Fruit fly (Drosophila melanogaster) whole organism, pupa: ENCODE data around the gene fid.

Experiments used
- CG10348 ChIP-seq: fragments of 200-800 bp; sonication (Bioruptor generic); IDR thresholded peaks from 2 replicates; pipeline ENCODE4 v1.3.6; 2022; ENCODE audit warnings: missing biosample characterization, missing genetic modification characterization
- CG12605 ChIP-seq: fragments of 200-800 bp; sonication (Bioruptor generic); IDR thresholded peaks from 2 replicates; pipeline ENCODE4 v1.3.6; 2022; ENCODE audit warnings: missing biosample characterization, missing genetic modification characterization
- CG13204 ChIP-seq: fragments of 200-800 bp; sonication (Bioruptor generic); optimal IDR thresholded peaks from 2 replicates; lab custom pipeline; 2018; ENCODE audit warnings: missing biosample characterization, mild to moderate bottlenecking, missing genetic modification characterization, moderate library complexity
- CG14655 ChIP-seq: fragments of 200-800 bp; sonication (Bioruptor generic); optimal IDR thresholded peaks from 3 replicates; lab custom pipeline; 2017; ENCODE audit warnings: mild to moderate bottlenecking, missing biosample characterization, missing genetic modification reagents, missing genetic modification characterization
- CG15710 ChIP-seq: fragments of 200-800 bp; sonication (Bioruptor generic); optimal IDR thresholded peaks from 2 replicates; lab custom pipeline; 2018; ENCODE audit warnings: missing biosample characterization, mild to moderate bottlenecking, missing genetic modification characterization, moderate library complexity
- CG17806 ChIP-seq: fragments of 200-800 bp; sonication (Bioruptor generic); optimal IDR thresholded peaks from 2 replicates; lab custom pipeline; 2018; ENCODE audit warnings: missing biosample characterization, mild to moderate bottlenecking, missing genetic modification characterization, moderate library complexity
- CG32121 ChIP-seq: fragments of 200-800 bp; sonication (Bioruptor generic); IDR thresholded peaks from 2 replicates; pipeline ENCODE4 v1.3.6; 2022; ENCODE audit warnings: missing biosample characterization, missing genetic modification characterization
- CG34367 ChIP-seq: fragments of 200-800 bp; sonication (Bioruptor generic); optimal IDR thresholded peaks from 2 replicates; lab custom pipeline; 2018; ENCODE audit warnings: missing biosample characterization, mild to moderate bottlenecking, missing genetic modification characterization
- CG4496 ChIP-seq: fragments of 200-800 bp; sonication (Bioruptor generic); IDR thresholded peaks from 3 replicates; pipeline ENCODE4 v1.3.6; 2022; ENCODE audit warnings: missing biosample characterization, missing genetic modification characterization
- CG8159 ChIP-seq: fragments of 200-800 bp; sonication (Bioruptor generic); optimal IDR thresholded peaks from 3 replicates; lab custom pipeline; 2018; ENCODE audit warnings: missing biosample characterization, mild to moderate bottlenecking, missing genetic modification characterization, moderate library complexity
- CG8301 ChIP-seq: fragments of 200-800 bp; sonication (Bioruptor generic); optimal IDR thresholded peaks from 2 replicates; lab custom pipeline; 2018; ENCODE audit warnings: missing biosample characterization, mild to moderate bottlenecking, missing genetic modification characterization
- CG9948 ChIP-seq: fragments of 200-800 bp; sonication (Bioruptor generic); optimal IDR thresholded peaks from 2 replicates; lab custom pipeline; 2018; ENCODE audit warnings: missing biosample characterization, mild to moderate bottlenecking, missing genetic modification characterization, moderate library complexity
- D1 ChIP-seq: fragments of 200-800 bp; sonication (Bioruptor generic); optimal IDR thresholded peaks from 2 replicates; lab custom pipeline; 2018; ENCODE audit warnings: missing biosample characterization, mild to moderate bottlenecking, missing genetic modification characterization, moderate library complexity
- EcR ChIP-seq: fragments of 200-800 bp; sonication (Bioruptor generic); optimal IDR thresholded peaks from 3 replicates; lab custom pipeline; 2019; ENCODE audit warnings: missing biosample characterization, missing genetic modification characterization, mild to moderate bottlenecking, moderate library complexity, missing genetic modification reagents
- Ets98B ChIP-seq: fragments of 200-800 bp; sonication (Bioruptor generic); IDR thresholded peaks from 2 replicates; pipeline ENCODE4 v1.3.6; 2022; ENCODE audit warnings: missing biosample characterization, missing genetic modification characterization
- Pif1A ChIP-seq: fragments of 200-800 bp; sonication (Bioruptor generic); optimal IDR thresholded peaks from 3 replicates; lab custom pipeline; 2016; ENCODE audit warnings: missing biosample characterization, missing genetic modification characterization
- Pif1B ChIP-seq: fragments of 200-800 bp; sonication (Bioruptor generic); optimal IDR thresholded peaks from 3 replicates; lab custom pipeline; 2016; ENCODE audit warnings: missing biosample characterization, missing genetic modification characterization
- Snoo ChIP-seq: fragments of 200-800 bp; sonication (Bioruptor generic); optimal IDR thresholded peaks from 3 replicates; lab custom pipeline; 2017; ENCODE audit warnings: missing biosample characterization, mild to moderate bottlenecking, missing genetic modification characterization, inconsistent platforms
- fd96Ca ChIP-seq: fragments of 200-800 bp; sonication (Bioruptor generic); IDR thresholded peaks from 3 replicates; pipeline ENCODE4 v1.3.6; 2022; ENCODE audit warnings: missing biosample characterization, missing genetic modification characterization
- gl ChIP-seq: fragments of 200-800 bp; sonication (Bioruptor generic); optimal IDR thresholded peaks from 2 replicates; lab custom pipeline; 2018; ENCODE audit warnings: missing biosample characterization, mild to moderate bottlenecking, missing genetic modification characterization
- rn ChIP-seq: fragments of 200-800 bp; sonication (Bioruptor generic); IDR thresholded peaks from 2 replicates; pipeline ENCODE4 v1.3.6; 2022; ENCODE audit warnings: missing biosample characterization, missing genetic modification characterization

fid gene

dm6 chr3R:26014262-26014833, 44.5 kb downstream of the fid start, which contains the start of gene Kaz-m1:
TSS of gene Kaz-m1 (plus strand) at chr3R:26014721.
- TF ChIP-seq Snoo (no peak), CG17806 (tag; lab: Kevin White, UChicago) (peak; percentile 16), CG15710 (tag; lab: Kevin White, UChicago) (peak; percentile 1), rn (GFP tag; lab: Robert Waterston, UW) (no peak), CG14655 (GFP tag; lab: Kevin White, UChicago) (peak; percentile 25), CG8159 (tag; lab: Kevin White, UChicago) (peak; percentile 50), Pif1B (GFP tag; lab: Kevin White, UChicago) (no peak), CG9948 (peak; percentile 25)

DNA sequence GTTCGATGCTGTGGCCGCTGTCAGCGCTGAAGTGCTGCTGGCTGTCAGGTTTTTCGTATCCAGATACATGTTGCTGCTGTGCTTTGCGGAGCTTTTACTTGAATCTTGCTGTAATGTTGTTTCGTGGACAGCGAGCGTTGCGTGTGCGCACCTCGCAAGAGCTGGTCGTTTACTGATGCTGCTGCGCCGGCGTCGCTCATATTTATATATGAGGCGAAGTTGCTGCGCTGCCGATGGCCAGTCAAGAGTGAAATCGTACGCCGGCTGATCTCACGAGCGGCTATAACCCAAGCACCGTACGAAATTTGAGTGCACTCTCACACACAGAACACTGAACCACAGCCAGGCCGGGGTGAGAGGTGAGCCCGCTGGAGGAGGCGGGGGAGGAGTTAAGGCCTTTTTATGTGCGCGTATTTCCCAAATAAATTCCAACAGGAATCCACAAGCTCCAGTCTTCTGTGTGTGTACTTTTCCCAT, 47.5 kb downstream of the fid start:
- TF ChIP-seq fd96Ca (GFP tag; lab: Robert Waterston, UW) (no peak; the same call in 2 of the 3 replicates), CG9948 (no peak), Pif1A (GFP tag; lab: Kevin White, UChicago) (no peak), D1 (tag; lab: Kevin White, UChicago) (no peak), Ets98B (GFP tag; lab: Robert Waterston, UW) (peak; percentile 9; the same call in 1 of the 2 replicates), CG4496 (GFP tag; lab: Robert Waterston, UW) (no peak), gl (tag; lab: Kevin White, UChicago) (no peak), CG10348 (no peak), CG8159 (tag; lab: Kevin White, UChicago) (no peak), CG13204 (no peak), EcR (GFP tag; lab: Kevin White, UChicago) (peak; percentile 51), CG15710 (tag; lab: Kevin White, UChicago) (no peak), CG32121 (GFP tag; lab: Robert Waterston, UW) (no peak), Snoo (no peak), CG8301 (tag; lab: Kevin White, UChicago) (no peak)
- TF ChIP-seq, all 21 proteins: peak for 2

dm6 chr3R:26017771-26018731, 48.2 kb downstream of the fid start:
- TF ChIP-seq Pif1B (GFP tag; lab: Kevin White, UChicago) (peak; percentile 86), CG12605 (GFP tag; lab: Robert Waterston, UW) (no peak), CG14655 (GFP tag; lab: Kevin White, UChicago) (peak; percentile 89), D1 (tag; lab: Kevin White, UChicago) (peak; percentile 96), CG17806 (tag; lab: Kevin White, UChicago) (peak; percentile 92), Snoo (peak; percentile 93), Pif1A (GFP tag; lab: Kevin White, UChicago) (peak; percentile 81), CG13204 (peak; percentile 74), CG8159 (tag; lab: Kevin White, UChicago) (peak; percentile 98), fd96Ca (GFP tag; lab: Robert Waterston, UW) (peak; percentile 10; the same call in 1 of the 3 replicates), CG10348 (no peak), CG34367 (peak; percentile 93), CG32121 (GFP tag; lab: Robert Waterston, UW) (0 out of 2 replicates have a peak, but pooled peaks have one; percentile 24), EcR (GFP tag; lab: Kevin White, UChicago) (peak; percentile 83), rn (GFP tag; lab: Robert Waterston, UW) (no peak), CG8301 (tag; lab: Kevin White, UChicago) (peak; percentile 79), CG4496 (GFP tag; lab: Robert Waterston, UW) (peak; percentile 24; the same call in 1 of the 3 replicates), Ets98B (GFP tag; lab: Robert Waterston, UW) (no peak), CG15710 (tag; lab: Kevin White, UChicago) (peak; percentile 97), gl (tag; lab: Kevin White, UChicago) (peak; percentile 73), CG9948 (peak; percentile 98)
- TF ChIP-seq, all 21 proteins: peak for 17

dm6 chr3R:26019232-26019631, 49.4 kb downstream of the fid start:
- peak; percentile 28 for TF ChIP-seq CG8159 (tag; lab: Kevin White, UChicago)
- no peak for TF ChIP-seq Snoo
- no peak for TF ChIP-seq EcR (GFP tag; lab: Kevin White, UChicago)
- TF ChIP-seq CG32121 (GFP tag; lab: Robert Waterston, UW): peak; percentile 89
- TF ChIP-seq CG4496 (GFP tag; lab: Robert Waterston, UW): peak; percentile 73
- TF ChIP-seq CG14655 (GFP tag; lab: Kevin White, UChicago): peak; percentile 84
- no peak for TF ChIP-seq D1 (tag; lab: Kevin White, UChicago)
- peak; percentile 47 for TF ChIP-seq Pif1A (GFP tag; lab: Kevin White, UChicago)
- peak; percentile 56; the same call in 1 of the 2 replicates for TF ChIP-seq CG10348
- TF ChIP-seq Pif1B (GFP tag; lab: Kevin White, UChicago): peak; percentile 19
- peak; percentile 66; the same call in 1 of the 3 replicates for TF ChIP-seq fd96Ca (GFP tag; lab: Robert Waterston, UW)
- TF ChIP-seq CG34367: peak; percentile 22
- peak; percentile 10 for TF ChIP-seq CG15710 (tag; lab: Kevin White, UChicago)
- peak; percentile 81 for TF ChIP-seq CG8301 (tag; lab: Kevin White, UChicago)
- peak; percentile 89 for TF ChIP-seq Ets98B (GFP tag; lab: Robert Waterston, UW)
- TF ChIP-seq rn (GFP tag; lab: Robert Waterston, UW): peak; percentile 46; the same call in 1 of the 2 replicates
- peak; percentile 70 for TF ChIP-seq CG12605 (GFP tag; lab: Robert Waterston, UW)
- peak; percentile 59 for TF ChIP-seq CG17806 (tag; lab: Kevin White, UChicago)
- no peak for TF ChIP-seq CG13204
- no peak for TF ChIP-seq gl (tag; lab: Kevin White, UChicago)
- TF ChIP-seq CG9948: peak; percentile 72
